Worm (Caenorhabditis elegans) whole organism, L3 larva: Measurements from ENCODE around the gene gst-6.
A peak's percentile ranks its signal among the peaks of the same experiment; 100 is the strongest.

Experiments
- ZK546.5 ChIP-seq: sonication (generic microtip); optimal IDR thresholded peaks from 2 replicates; lab custom pipeline; 2017; ENCODE audit warnings: missing biosample characterization, missing genetic modification characterization
- aly-2 ChIP-seq: fragments of 150-350 bp; optimal IDR thresholded peaks from 2 replicates; lab custom pipeline; 2014; ENCODE audit warnings: missing biosample characterization, missing genetic modification characterization
- ceh-16 ChIP-seq: sonication (generic microtip); optimal IDR thresholded peaks from 2 replicates; lab custom pipeline; 2017; ENCODE audit warnings: missing biosample characterization, missing genetic modification characterization
- ceh-28 ChIP-seq: fragments of 150-350 bp; optimal IDR thresholded peaks from 2 replicates; lab custom pipeline; 2014; ENCODE audit warnings: missing biosample characterization, missing genetic modification reagents, missing genetic modification characterization
- ceh-82 ChIP-seq: fragments of 150-350 bp; optimal IDR thresholded peaks from 2 replicates; lab custom pipeline; 2014; ENCODE audit warnings: missing biosample characterization, missing genetic modification characterization
- ceh-9 ChIP-seq: sonication (generic microtip); optimal IDR thresholded peaks from 2 replicates; lab custom pipeline; 2018; ENCODE audit warnings: missing biosample characterization, missing genetic modification characterization
- daf-12 ChIP-seq: fragments of 150-350 bp; optimal IDR thresholded peaks from 2 replicates; lab custom pipeline; 2014; ENCODE audit warnings: missing biosample characterization, missing genetic modification reagents, missing genetic modification characterization
- egl-27 ChIP-seq: sonication (generic microtip); optimal IDR thresholded peaks from 4 replicates; lab custom pipeline; 2017; ENCODE audit warnings: missing biosample characterization, missing genetic modification reagents, missing genetic modification characterization
- egl-5 ChIP-seq: fragments of 150-350 bp; optimal IDR thresholded peaks from 2 replicates; lab custom pipeline; 2017; ENCODE audit warnings: missing biosample characterization, missing genetic modification reagents, missing genetic modification characterization, inconsistent platforms
- elt-1 ChIP-seq: fragments of 150-350 bp; optimal IDR thresholded peaks from 2 replicates; lab custom pipeline; 2014; ENCODE audit warnings: missing biosample characterization, missing genetic modification characterization
- elt-2 ChIP-seq: sonication (generic microtip); optimal IDR thresholded peaks from 2 replicates; lab custom pipeline; 2016; ENCODE audit warnings: missing genetic modification reagents, mild to moderate bottlenecking, missing genetic modification characterization, missing compliant biosample characterization
- elt-3 ChIP-seq, 3 experiments: fragments of 150-350 bp in 1 of 3; sonication (generic microtip) in 2 of 3; optimal IDR thresholded peaks; 2 replicates in 2 of 3; 4 replicates in 1 of 3; lab custom pipeline; 2014 to 2017; ENCODE audit warnings: missing biosample characterization in 3 of 3, missing genetic modification characterization in 3 of 3
- fkh-10 ChIP-seq: sonication (generic microtip); optimal IDR thresholded peaks from 2 replicates; lab custom pipeline; 2017; ENCODE audit warnings: missing biosample characterization, missing genetic modification reagents, missing genetic modification characterization
- fos-1 ChIP-seq: fragments of 150-350 bp; optimal IDR thresholded peaks from 2 replicates; lab custom pipeline; 2014; ENCODE audit warnings: missing biosample characterization, missing genetic modification characterization
- hmg-11 ChIP-seq: sonication (generic microtip); optimal IDR thresholded peaks from 2 replicates; lab custom pipeline; 2016; ENCODE audit warnings: missing genetic modification characterization, missing compliant biosample characterization
- jun-1 ChIP-seq: fragments of 150-350 bp; optimal IDR thresholded peaks from 2 replicates; lab custom pipeline; 2014; ENCODE audit warnings: missing biosample characterization, missing genetic modification reagents, missing genetic modification characterization
- lin-39 ChIP-seq: fragments of 150-350 bp; optimal IDR thresholded peaks from 2 replicates; lab custom pipeline; 2018; ENCODE audit warnings: missing biosample characterization, missing genetic modification reagents, missing genetic modification characterization
- lsy-12 ChIP-seq: sonication (generic microtip); optimal IDR thresholded peaks from 2 replicates; lab custom pipeline; 2016; ENCODE audit warnings: mild to moderate bottlenecking, missing genetic modification characterization, missing compliant biosample characterization
- mml-1 ChIP-seq: fragments of 150-350 bp; sonication (generic microtip); optimal IDR thresholded peaks from 3 replicates; lab custom pipeline; 2014; ENCODE audit warnings: missing biosample characterization, missing genetic modification characterization
- nfya-1 ChIP-seq: sonication (generic microtip); optimal IDR thresholded peaks from 2 replicates; lab custom pipeline; 2017; ENCODE audit warnings: missing genetic modification characterization, mild to moderate bottlenecking, missing compliant biosample characterization, antibody characterized with exemption, moderate library complexity; ENCODE audit not compliant: insufficient read depth
- nhr-11 ChIP-seq: fragments of 150-350 bp; optimal IDR thresholded peaks from 2 replicates; lab custom pipeline; 2014; ENCODE audit warnings: missing biosample characterization, missing genetic modification characterization
- nhr-23 ChIP-seq: fragments of 150-350 bp; optimal IDR thresholded peaks from 2 replicates; lab custom pipeline; 2014; ENCODE audit warnings: missing biosample characterization, missing genetic modification reagents, missing genetic modification characterization
- nhr-237 ChIP-seq: fragments of 150-350 bp; optimal IDR thresholded peaks from 2 replicates; lab custom pipeline; 2014; ENCODE audit warnings: missing biosample characterization, missing genetic modification characterization
- nhr-28 ChIP-seq: fragments of 150-350 bp; optimal IDR thresholded peaks from 2 replicates; lab custom pipeline; 2014; ENCODE audit warnings: missing biosample characterization, missing genetic modification characterization
- nhr-43 ChIP-seq: sonication (generic microtip); optimal IDR thresholded peaks from 2 replicates; lab custom pipeline; 2016; ENCODE audit warnings: mild to moderate bottlenecking, missing genetic modification characterization, missing compliant biosample characterization; ENCODE audit not compliant: poor library complexity, severe bottlenecking
- nhr-67 ChIP-seq: fragments of 150-350 bp; optimal IDR thresholded peaks from 2 replicates; lab custom pipeline; 2014; ENCODE audit warnings: missing biosample characterization, missing genetic modification characterization
- nhr-77 ChIP-seq: fragments of 150-350 bp; optimal IDR thresholded peaks from 2 replicates; lab custom pipeline; 2014; ENCODE audit warnings: missing biosample characterization, missing genetic modification characterization
- pha-4 ChIP-seq: fragments of 150-350 bp; optimal IDR thresholded peaks from 2 replicates; lab custom pipeline; 2014; ENCODE audit warnings: missing biosample characterization, missing genetic modification reagents, missing genetic modification characterization
- sea-2 ChIP-seq: fragments of 150-350 bp; sonication (generic microtip); optimal IDR thresholded peaks from 4 replicates; lab custom pipeline; 2014; ENCODE audit warnings: missing biosample characterization, missing genetic modification reagents, missing genetic modification characterization
- skn-1 ChIP-seq: fragments of 150-350 bp; optimal IDR thresholded peaks from 2 replicates; lab custom pipeline; 2014; ENCODE audit warnings: missing biosample characterization, missing genetic modification characterization
- tbx-2 ChIP-seq: sonication (generic microtip); optimal IDR thresholded peaks from 2 replicates; lab custom pipeline; 2016; ENCODE audit warnings: mild to moderate bottlenecking, missing genetic modification characterization, missing compliant biosample characterization
- zag-1 ChIP-seq: fragments of 150-350 bp; optimal IDR thresholded peaks from 2 replicates; lab custom pipeline; 2014; ENCODE audit warnings: missing biosample characterization, missing genetic modification characterization
- ztf-11 ChIP-seq: fragments of 150-350 bp; optimal IDR thresholded peaks from 2 replicates; lab custom pipeline; 2014; ENCODE audit warnings: missing biosample characterization, missing genetic modification characterization
- ztf-4 ChIP-seq: fragments of 150-350 bp; optimal IDR thresholded peaks from 2 replicates; lab custom pipeline; 2014; ENCODE audit warnings: missing biosample characterization, missing genetic modification characterization

Gene gst-6

ce11 chrII:4866045-4866444, 13.6 kb upstream of the gst-6 start (continued):
- TF ChIP-seq nhr-237 (tag; lab: Kevin White, UChicago) = no peak
- TF ChIP-seq elt-1 (tag; lab: Kevin White, UChicago) = no peak
- TF ChIP-seq nhr-43 (tag; lab: Kevin White, UChicago) = peak; percentile 74
- TF ChIP-seq ztf-11 (tag; lab: Kevin White, UChicago) = no peak
- TF ChIP-seq ceh-9 (tag; lab: Kevin White, UChicago) = no peak
- TF ChIP-seq nfya-1 (tag; lab: Kevin White, UChicago) = peak; percentile 25
- no peak for TF ChIP-seq skn-1 (tag; lab: Kevin White, UChicago)

DNA sequence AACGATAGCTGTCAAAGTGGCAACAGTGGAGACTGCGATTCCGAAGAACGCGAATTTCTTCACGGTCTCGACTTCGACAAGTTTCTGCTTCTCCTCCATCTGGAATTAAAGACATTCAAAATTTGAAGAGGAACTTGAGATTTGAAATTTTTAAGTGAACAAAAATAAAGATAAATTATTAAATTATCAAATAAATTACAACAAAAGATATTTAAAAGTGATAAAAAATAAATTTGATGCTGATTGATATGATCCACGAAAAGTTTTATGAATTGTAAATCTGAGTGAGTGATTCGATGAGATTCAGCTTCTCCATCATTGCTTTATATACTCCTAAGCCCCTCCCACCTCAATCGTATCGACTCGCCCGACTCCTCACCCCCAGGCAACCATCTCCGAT, 12.2 kb upstream of the gst-6 start, which contains the start of gene col-17:
Gene col-17 (minus strand): TSS at position 101 of the 400 bp plus-strand sequence.
- TF ChIP-seq ztf-11 (tag; lab: Kevin White, UChicago) (no peak), nhr-77 (tag; lab: Kevin White, UChicago) (no peak), aly-2 (no peak), mml-1 (no peak), ceh-82 (tag; lab: Kevin White, UChicago) (no peak), lin-39 (tag; lab: Kevin White, UChicago) (no peak), sea-2 (GFP tag; lab: Kevin White, UChicago) (no peak), jun-1 (tag; lab: Kevin White, UChicago) (no peak), nhr-23 (no peak), fkh-10 (GFP tag; lab: Kevin White, UChicago) (no peak), ceh-9 (tag; lab: Kevin White, UChicago) (no peak), nfya-1 (tag; lab: Kevin White, UChicago) (no peak), tbx-2 (tag; lab: Kevin White, UChicago) (no peak), fos-1 (tag; lab: Kevin White, UChicago) (no peak), nhr-11 (tag; lab: Kevin White, UChicago) (no peak)

- no peak for TF ChIP-seq egl-27 (tag; lab: Kevin White, UChicago)
- TF ChIP-seq ceh-16 (tag; lab: Kevin White, UChicago) = no peak
- TF ChIP-seq ceh-28 (tag; lab: Kevin White, UChicago) = no peak
- no peak for TF ChIP-seq nhr-28 (tag; lab: Kevin White, UChicago)
- TF ChIP-seq ztf-4 (tag; lab: Kevin White, UChicago) = no peak
- TF ChIP-seq daf-12 (tag; lab: Kevin White, UChicago) = no peak
- no peak for TF ChIP-seq elt-2 (tag; lab: Kevin White, UChicago)
- TF ChIP-seq nhr-67 (tag; lab: Kevin White, UChicago) = no peak
- no peak for TF ChIP-seq nhr-77 (tag; lab: Kevin White, UChicago)
- no peak for TF ChIP-seq lsy-12 (tag; lab: Kevin White, UChicago)
- TF ChIP-seq ceh-9 (tag; lab: Kevin White, UChicago) = no peak
- TF ChIP-seq fos-1 (tag; lab: Kevin White, UChicago) = no peak
- no peak for TF ChIP-seq sea-2 (GFP tag; lab: Kevin White, UChicago)
- TF ChIP-seq egl-5 (tag; lab: Kevin White, UChicago) = no peak
- TF ChIP-seq pha-4 (tag; lab: Kevin White, UChicago) = no peak
- TF ChIP-seq aly-2 = no peak
- no peak for TF ChIP-seq elt-3 (tag; optimal IDR thresholded peaks at IDR 0.05; lab: Kevin White, UChicago)
- TF ChIP-seq hmg-11 (tag; lab: Kevin White, UChicago) = no peak
- no peak for TF ChIP-seq ZK546.5 (tag; lab: Kevin White, UChicago)
These were observed 9.8 kb upstream of the gst-6 start for ce11 chrII:4869793-4870343.

DNA sequence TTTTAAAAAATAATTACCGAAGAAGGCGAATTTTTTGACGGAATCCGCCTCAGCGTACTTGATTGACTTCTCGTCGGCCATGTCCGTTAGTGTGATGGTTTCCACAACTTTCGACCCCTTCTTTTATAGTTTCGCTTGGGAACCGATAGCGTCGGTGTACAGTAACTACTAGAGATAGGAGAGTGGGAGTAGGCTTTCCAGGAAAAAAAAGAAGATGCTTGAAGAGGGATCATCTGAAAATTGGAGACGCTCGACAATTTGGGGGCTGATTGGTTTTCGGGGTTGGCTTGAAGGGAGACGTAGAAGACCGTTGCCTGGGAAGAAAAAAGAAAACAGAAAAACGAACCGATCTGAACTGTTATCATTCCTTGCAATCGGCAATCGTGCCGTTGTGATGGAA, 9.0 kb upstream of the gst-6 start, which contains the start of gene col-20:
Gene col-20 (minus strand): TSS at position 101 of the 400 bp plus-strand sequence.
- TF ChIP-seq daf-12 (tag; lab: Kevin White, UChicago) (no peak), nhr-11 (tag; lab: Kevin White, UChicago) (no peak), ztf-11 (tag; lab: Kevin White, UChicago) (no peak), zag-1 (tag; lab: Kevin White, UChicago) (no peak), ceh-9 (tag; lab: Kevin White, UChicago) (no peak)
